Fruit fly (Drosophila melanogaster): Measurements from ENCODE around the gene CG2061.
"Not testable (repeated sequence)": the region's sequence is repeated elsewhere in the genome, so short reads cannot be mapped to it uniquely, and the experiment has no call there.

Gene CG2061

DNA sequence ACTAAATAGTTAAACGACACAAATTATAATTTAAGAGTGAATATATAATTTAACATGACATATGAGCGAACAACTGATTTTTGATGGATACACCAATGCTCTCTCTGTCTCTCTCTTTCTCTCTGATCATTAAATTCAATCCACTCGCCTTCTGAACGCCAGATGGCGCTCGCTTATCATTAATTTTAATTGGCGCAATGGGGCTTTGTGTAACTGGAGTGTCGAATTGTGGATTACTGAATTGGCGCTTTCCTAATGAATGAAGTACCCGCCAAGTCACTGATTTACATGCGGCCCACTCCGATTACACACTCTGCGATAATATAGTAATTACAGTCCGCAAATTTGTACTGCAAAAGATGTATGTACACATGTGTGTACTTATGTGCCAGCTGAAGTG is 10.5 kb upstream of the CG2061 start:
- no peak for TF ChIP-seq CG12768 (GFP tag; optimal IDR thresholded peaks at IDR 0.05)
- no peak for TF ChIP-seq Mnt (GFP tag; optimal IDR thresholded peaks at IDR 0.05)
- TF ChIP-seq tj (GFP tag; optimal IDR thresholded peaks at IDR 0.05): peak; percentile 74
- TF ChIP-seq bab1 (GFP tag; optimal IDR thresholded peaks at IDR 0.05): peak; percentile 79
- no peak for TF ChIP-seq cic (GFP tag; optimal IDR thresholded peaks at IDR 0.05)
- no peak for TF ChIP-seq cnc (optimal IDR thresholded peaks at IDR 0.05)
- no peak for TF ChIP-seq toe (GFP tag; optimal IDR thresholded peaks at IDR 0.05)
- no peak for TF ChIP-seq CG33017 (tag; optimal IDR thresholded peaks at IDR 0.05)
- TF ChIP-seq Crg-1 (GFP tag; optimal IDR thresholded peaks at IDR 0.05): no peak
- TF ChIP-seq CG1620 (GFP tag; optimal IDR thresholded peaks at IDR 0.05): no peak
- no peak for TF ChIP-seq CG5204 (GFP tag; optimal IDR thresholded peaks at IDR 0.05)
- no peak for TF ChIP-seq CG7101 (tag; optimal IDR thresholded peaks at IDR 0.05)

DNA sequence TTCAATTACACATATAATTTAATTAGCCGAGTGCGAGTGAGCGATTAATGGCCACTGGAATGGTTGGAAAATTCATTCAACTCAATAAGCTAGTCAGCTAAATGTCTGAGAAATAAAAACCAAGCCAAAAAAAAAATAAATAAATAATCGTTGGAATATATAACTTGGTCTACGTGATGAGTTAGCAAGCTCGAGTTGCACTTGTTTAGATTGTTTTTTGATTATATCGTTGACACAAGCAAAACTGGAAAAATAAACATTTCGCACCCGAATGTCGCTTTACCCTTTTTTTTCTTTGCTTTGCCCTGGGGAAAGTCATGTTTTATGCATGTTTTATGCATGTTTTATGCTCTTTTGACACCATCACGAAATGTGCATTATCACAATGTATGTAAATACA is 9.3 kb upstream of the CG2061 start:
- peak; percentile 91 for TF ChIP-seq tj (GFP tag; optimal IDR thresholded peaks at IDR 0.05)
- no peak for TF ChIP-seq CG14711 (tag; optimal IDR thresholded peaks at IDR 0.05)

DNA sequence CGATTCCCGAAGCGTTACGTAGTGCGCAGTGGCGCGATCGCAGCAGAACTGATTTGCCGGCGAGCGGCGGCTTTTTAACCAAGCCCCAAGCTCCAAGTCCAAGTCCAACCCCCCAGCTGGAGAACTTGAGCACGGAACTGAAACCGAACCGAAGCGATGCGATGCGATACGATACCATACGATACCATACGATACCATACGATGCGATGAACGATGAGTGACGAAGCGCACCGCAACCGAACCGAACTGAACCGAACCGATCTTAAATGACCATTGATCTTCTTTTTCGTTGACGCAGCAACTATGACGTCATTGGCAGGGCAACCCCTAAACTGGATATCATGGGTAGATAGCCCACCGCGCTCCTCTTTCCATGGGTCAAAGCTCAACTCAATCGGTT is 6.0 kb upstream of the CG2061 start, which contains the start of gene sev:
sev (minus strand) TSS at position 50 of the 400 bp plus-strand sequence.
- TF ChIP-seq tj (GFP tag; optimal IDR thresholded peaks at IDR 0.05): peak; percentile 25
- peak; percentile 32 for TF ChIP-seq CG12768 (GFP tag; optimal IDR thresholded peaks at IDR 0.05)
- no peak for TF ChIP-seq Clk (GFP tag; optimal IDR thresholded peaks at IDR 0.05)

DNA sequence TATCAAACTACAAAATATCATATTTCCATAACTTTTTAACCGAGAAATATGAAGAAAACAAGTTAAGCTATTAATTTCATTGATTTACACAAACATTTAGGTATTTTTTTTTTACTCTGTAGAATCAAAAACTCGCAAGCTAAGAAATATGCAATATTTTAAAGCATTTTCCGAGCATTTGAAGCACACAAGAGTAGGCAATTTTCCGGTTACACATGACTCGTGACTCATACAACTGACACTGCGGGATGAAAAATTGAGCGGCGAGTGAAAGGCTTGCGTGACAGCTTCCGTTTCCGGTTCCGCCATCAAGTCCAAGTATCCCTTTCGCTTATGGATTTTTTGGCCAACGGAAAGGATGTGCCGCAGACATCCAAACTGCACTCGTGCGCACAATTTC is 4.9 kb upstream of the CG2061 start:
- TF ChIP-seq CG7101 (tag; optimal IDR thresholded peaks at IDR 0.05) (peak; percentile 1), CG14711 (tag; optimal IDR thresholded peaks at IDR 0.05) (no peak), tj (GFP tag; optimal IDR thresholded peaks at IDR 0.05) (peak; percentile 45), Hr96 (GFP tag; optimal IDR thresholded peaks at IDR 0.05) (peak; percentile 51), CG12768 (GFP tag; optimal IDR thresholded peaks at IDR 0.05) (no peak), pad (GFP tag; optimal IDR thresholded peaks at IDR 0.05) (peak; percentile 12), CG11617 (GFP tag; optimal IDR thresholded peaks at IDR 0.05) (peak; percentile 48), ovo (GFP tag; optimal IDR thresholded peaks at IDR 0.05) (peak; percentile 11), Mnt (GFP tag; optimal IDR thresholded peaks at IDR 0.05) (peak; percentile 30), bab1 (GFP tag; optimal IDR thresholded peaks at IDR 0.05) (peak; percentile 55), CG33017 (tag; optimal IDR thresholded peaks at IDR 0.05) (no peak)

DNA sequence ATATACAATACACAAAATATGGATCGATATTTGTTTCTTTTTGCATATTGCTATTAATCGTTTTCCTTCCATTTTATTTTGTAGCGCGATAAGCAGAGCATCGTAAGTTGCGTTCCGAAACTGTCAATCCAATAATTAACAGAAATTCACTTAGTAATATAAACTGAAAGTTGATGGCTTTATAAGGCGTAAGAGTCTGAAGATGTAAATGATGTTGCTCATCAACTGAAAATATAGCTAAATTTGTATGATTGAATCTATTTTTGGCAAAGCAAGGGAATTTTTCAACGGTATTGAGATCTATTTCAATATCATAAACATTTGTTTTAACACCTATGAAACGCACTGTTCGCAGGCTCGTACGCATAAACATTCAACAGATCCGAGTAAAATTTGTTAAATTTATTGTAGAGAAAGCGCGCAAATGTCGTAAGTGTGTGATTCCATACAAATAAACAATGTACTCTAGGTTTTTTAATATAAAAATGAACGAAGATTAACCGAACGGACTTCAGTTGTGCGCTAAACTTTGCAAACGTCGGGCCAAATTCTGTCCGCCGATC is 3.4 kb upstream of the CG2061 start, which contains the start of gene Vago:
Vago (plus strand) TSS at position 513 of the 563 bp plus-strand sequence.
- peak; percentile 31 for TF ChIP-seq pad (GFP tag; optimal IDR thresholded peaks at IDR 0.05)
- no peak for TF ChIP-seq toe (GFP tag; optimal IDR thresholded peaks at IDR 0.05)
- TF ChIP-seq cnc (optimal IDR thresholded peaks at IDR 0.05): no peak
- TF ChIP-seq Crg-1 (GFP tag; optimal IDR thresholded peaks at IDR 0.05): no peak
- peak; percentile 46 for TF ChIP-seq CG14711 (tag; optimal IDR thresholded peaks at IDR 0.05)
- TF ChIP-seq CG33017 (tag; optimal IDR thresholded peaks at IDR 0.05): peak; percentile 33
- TF ChIP-seq ovo (GFP tag; optimal IDR thresholded peaks at IDR 0.05): no peak
- peak; percentile 11 for TF ChIP-seq Mnt (GFP tag; optimal IDR thresholded peaks at IDR 0.05)
- no peak for TF ChIP-seq tj (GFP tag; optimal IDR thresholded peaks at IDR 0.05)
- TF ChIP-seq Clk (GFP tag; optimal IDR thresholded peaks at IDR 0.05): no peak
- TF ChIP-seq CG7045 (GFP tag; optimal IDR thresholded peaks at IDR 0.05): no peak
- TF ChIP-seq cic (GFP tag; optimal IDR thresholded peaks at IDR 0.05): no peak
- TF ChIP-seq CG1620 (GFP tag; optimal IDR thresholded peaks at IDR 0.05): no peak
- no peak for TF ChIP-seq bab1 (GFP tag; optimal IDR thresholded peaks at IDR 0.05)
- TF ChIP-seq CG11617 (GFP tag; optimal IDR thresholded peaks at IDR 0.05): peak; percentile 29
- TF ChIP-seq kay (GFP tag; ENCODE audit: borderline replicate concordance): peak; percentile 5
- TF ChIP-seq CG5204 (GFP tag; optimal IDR thresholded peaks at IDR 0.05): no peak
- peak; percentile 70 for TF ChIP-seq CG7101 (tag; optimal IDR thresholded peaks at IDR 0.05)
- peak; percentile 41 for TF ChIP-seq Hr96 (GFP tag; optimal IDR thresholded peaks at IDR 0.05)
- peak; percentile 17 for TF ChIP-seq CG12768 (GFP tag; optimal IDR thresholded peaks at IDR 0.05)

DNA sequence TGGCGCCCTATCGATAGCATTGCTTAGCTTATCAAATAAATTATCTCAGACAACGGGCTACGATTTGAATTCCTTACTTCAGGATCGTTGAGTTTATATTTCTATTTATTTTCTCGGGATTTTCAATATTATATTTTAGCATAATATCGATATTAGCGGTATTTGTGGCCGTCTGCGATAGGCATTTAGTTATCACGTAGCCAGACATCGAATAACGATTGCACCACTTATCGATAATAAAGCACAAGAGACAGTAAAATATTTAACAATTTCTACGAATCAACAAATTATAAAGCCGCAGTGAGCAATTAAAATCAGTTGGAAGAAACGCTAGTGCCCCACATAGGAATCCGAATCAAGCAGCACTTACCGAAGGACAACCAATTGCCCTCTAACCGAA is 2.1 kb upstream of the CG2061 start, which contains the start of gene CG2076:
CG2076 (plus strand) TSS at position 50 of the 400 bp plus-strand sequence.
- TF ChIP-seq tj (GFP tag; optimal IDR thresholded peaks at IDR 0.05) (peak; percentile 16), kay (GFP tag; ENCODE audit: borderline replicate concordance) (no peak)

DNA sequence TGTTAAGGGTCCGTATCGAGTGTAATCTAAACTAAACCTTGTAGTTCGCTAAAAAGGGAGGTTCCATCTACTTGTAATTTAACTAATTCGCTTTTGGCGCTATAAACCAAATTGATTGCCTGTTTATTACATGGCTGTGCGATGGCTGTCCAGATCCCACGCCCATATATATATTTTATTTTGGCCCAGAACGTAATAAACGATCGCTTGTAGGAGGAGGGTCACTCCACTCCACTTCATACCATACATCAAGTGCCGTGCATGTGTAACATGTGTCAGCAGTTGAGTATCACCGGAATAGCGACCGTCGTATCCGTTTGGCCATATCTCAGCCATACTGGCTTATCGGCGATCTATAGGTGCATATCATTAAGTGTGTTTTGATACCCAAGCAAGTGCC is 3.0 kb downstream of the CG2061 start:
- peak; percentile 15 for TF ChIP-seq cic (GFP tag; optimal IDR thresholded peaks at IDR 0.05)
- TF ChIP-seq Mnt (GFP tag; optimal IDR thresholded peaks at IDR 0.05): peak; percentile 55
- no peak for TF ChIP-seq CG33017 (tag; optimal IDR thresholded peaks at IDR 0.05)
- no peak for TF ChIP-seq pad (GFP tag; optimal IDR thresholded peaks at IDR 0.05)

DNA sequence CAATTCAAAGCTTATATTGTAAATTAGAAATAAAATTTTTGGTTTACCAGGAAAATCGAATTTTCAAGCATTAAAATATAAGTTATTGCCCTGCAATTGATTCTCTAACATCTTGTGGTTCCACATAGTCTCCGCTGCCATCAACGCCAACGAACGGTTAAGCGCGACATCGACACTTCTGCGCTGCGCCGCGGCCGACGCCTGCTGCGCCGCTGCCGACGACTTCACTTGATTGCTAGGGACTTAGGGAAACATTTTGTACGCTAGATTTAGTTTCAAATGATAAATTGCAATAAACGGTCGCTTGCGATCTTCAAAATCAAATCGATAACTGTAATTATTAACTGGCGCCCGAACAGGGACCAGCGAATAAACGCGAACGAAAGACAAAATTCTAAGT is 3.7 kb downstream of the CG2061 start, which contains the start of gene CG42249:
CG42249 (plus strand) TSS at position 301 of the 400 bp plus-strand sequence.
- TF ChIP-seq CG5204, CG11617, Mnt (GFP tag; optimal IDR thresholded peaks at IDR 0.05): not testable (repeated sequence)

Data from whole organism, adult.